Worm (Caenorhabditis elegans) whole organism, young adult: ENCODE measurements around the gene snt-3.

Experiments
- F22D6.2 ChIP-seq: sonication (generic microtip); optimal IDR thresholded peaks from 2 replicates; lab custom pipeline; 2016; ENCODE audit warnings: mild to moderate bottlenecking, missing genetic modification characterization, missing compliant biosample characterization
- ama-1 ChIP-seq, 3 experiments: fragments of 150-350 bp in 1 of 3; sonication (generic microtip) in 2 of 3; optimal IDR thresholded peaks; 2 replicates each; lab custom pipeline; 2014 to 2018; ENCODE audit warnings: missing biosample characterization in 2 of 3, missing genetic modification characterization in 2 of 3, missing genetic modification reagents in 2 of 3
- nhr-80 ChIP-seq: sonication (generic microtip); optimal IDR thresholded peaks from 2 replicates; lab custom pipeline; 2016; ENCODE audit warnings: missing genetic modification characterization, missing compliant biosample characterization
- unc-62 ChIP-seq: fragments of 150-350 bp; optimal IDR thresholded peaks from 2 replicates; lab custom pipeline; 2014; ENCODE audit warnings: missing biosample characterization, missing genetic modification reagents, missing genetic modification characterization
- ztf-18 ChIP-seq: sonication (generic microtip); optimal IDR thresholded peaks from 2 replicates; lab custom pipeline; 2016; ENCODE audit warnings: missing genotype, mild to moderate bottlenecking, missing genetic modification characterization, missing compliant biosample characterization

- TF ChIP-seq nhr-80 (tag; lab: Kevin White, UChicago) = no peak
- TF ChIP-seq unc-62 (GFP tag; lab: Kevin White, UChicago) = no peak
- TF ChIP-seq ama-1 (optimal IDR thresholded peaks at IDR 0.05; lab: Kevin White, UChicago) = no peak
- no peak for TF ChIP-seq ama-1 (GFP tag; optimal IDR thresholded peaks at IDR 0.05; lab: Kevin White, UChicago)
- TF ChIP-seq F22D6.2 (tag; lab: Kevin White, UChicago) = no peak
- TF ChIP-seq ztf-18 (tag; lab: Kevin White, UChicago) = no peak
Measured at ce11 chrV:1335896-1336295, 34.9 kb downstream of the snt-3 start.
